Worm (Caenorhabditis elegans): Measurements from ENCODE around the gene dhcr-24.

- TF ChIP-seq fkh-4 (tag; optimal IDR thresholded peaks at IDR 0.05; ENCODE audit: borderline replicate concordance) = no peak
- peak; percentile 71 for TF ChIP-seq lin-14 (GFP tag; optimal IDR thresholded peaks at IDR 0.05)
- TF ChIP-seq ceh-82 (tag; optimal IDR thresholded peaks at IDR 0.05) = peak in 1 of 3 experiments; percentile 53
- no peak for TF ChIP-seq fos-1 (tag; optimal IDR thresholded peaks at IDR 0.05)
- TF ChIP-seq sptf-1 (tag; optimal IDR thresholded peaks at IDR 0.05) = no peak
- TF ChIP-seq hlh-17 (GFP tag; optimal IDR thresholded peaks at IDR 0.05; ENCODE audit: borderline replicate concordance) = no peak
- TF ChIP-seq swsn-7 (tag; optimal IDR thresholded peaks at IDR 0.05) = no peak
- TF ChIP-seq nhr-237 (tag; optimal IDR thresholded peaks at IDR 0.05) = no peak
- no peak for TF ChIP-seq blmp-1 (tag; optimal IDR thresholded peaks at IDR 0.05)
- TF ChIP-seq pqm-1 (tag; optimal IDR thresholded peaks at IDR 0.05) = no peak
- no peak for TF ChIP-seq nhr-11 (tag; optimal IDR thresholded peaks at IDR 0.05)
- TF ChIP-seq nhr-90 (tag; optimal IDR thresholded peaks at IDR 0.05; ENCODE audit: poor library complexity) = no peak
Observed at ce11 chrX:2572646-2573149, 8.8 kb upstream of the dhcr-24 start, which contains the start of the genes ccd-5 and F52H2.1.

Data from whole organism, L1 larva.